Fruit fly (Drosophila melanogaster): Measurements from ENCODE around the gene wts.

Gene wts

dm6 chr3R:30761140-30761539, 45.3 kb downstream of the wts start (continued):
- no peak for TF ChIP-seq pan (optimal IDR thresholded peaks at IDR 0.05)
- TF ChIP-seq pan (GFP tag; optimal IDR thresholded peaks at IDR 0.05 in 1 of 2, IDR thresholded peaks at IDR 0.05 in 1 of 2), result peak in 1 of 2 experiments; percentile 33
- no peak for TF ChIP-seq sna (GFP tag; IDR thresholded peaks at IDR 0.05; ENCODE audit: partially characterized antibody)
- TF ChIP-seq CG7963 (GFP tag; IDR thresholded peaks at IDR 0.05; ENCODE audit: partially characterized antibody), result no peak
- no peak for TF ChIP-seq CG14441 (GFP tag; IDR thresholded peaks at IDR 0.05)
- peak; percentile 10 for TF ChIP-seq CG13296 (GFP tag; optimal IDR thresholded peaks at IDR 0.05)
- TF ChIP-seq CG8290 (GFP tag; optimal IDR thresholded peaks at IDR 0.05), result no peak
- TF ChIP-seq CG8290 (tag; optimal IDR thresholded peaks at IDR 0.05), result no peak
- TF ChIP-seq CG7271 (tag; optimal IDR thresholded peaks at IDR 0.05), result peak; percentile 46
- TF ChIP-seq Doc3 (GFP tag; IDR thresholded peaks at IDR 0.05; ENCODE audit: partially characterized antibody), result no peak
- TF ChIP-seq exex (tag; optimal IDR thresholded peaks at IDR 0.05), result no peak
- TF ChIP-seq CkIIα-i1 (GFP tag; IDR thresholded peaks at IDR 0.05), result no peak
- TF ChIP-seq Dll (GFP tag; IDR thresholded peaks at IDR 0.05; ENCODE audit: partially characterized antibody), result no peak
- no peak for TF ChIP-seq Drgx (GFP tag; IDR thresholded peaks at IDR 0.05)
- TF ChIP-seq dan (GFP tag; IDR thresholded peaks at IDR 0.05), result no peak
- no peak for TF ChIP-seq CG12744 (GFP tag; optimal IDR thresholded peaks at IDR 0.05)
- TF ChIP-seq ssp (GFP tag; IDR thresholded peaks at IDR 0.05), result no peak
- TF ChIP-seq bab2 (GFP tag; optimal IDR thresholded peaks at IDR 0.05), result peak; percentile 21
- TF ChIP-seq dpn (GFP tag; optimal IDR thresholded peaks at IDR 0.05), result peak; percentile 19 to 27
- TF ChIP-seq CG1647 (GFP tag; optimal IDR thresholded peaks at IDR 0.05), result no peak
- no peak; the same call in 1 of the 2 replicates for TF ChIP-seq Gsc (GFP tag; IDR thresholded peaks at IDR 0.05)
- peak; percentile 10 for TF ChIP-seq Meics (GFP tag; optimal IDR thresholded peaks at IDR 0.05)
- TF ChIP-seq Ssrp (tag; optimal IDR thresholded peaks at IDR 0.05), result peak; percentile 45
- TF ChIP-seq CG17361 (GFP tag; IDR thresholded peaks at IDR 0.05), result peak; percentile 62; the same call in 2 of the 3 replicates
- TF ChIP-seq GATAe (GFP tag; conservative IDR thresholded peaks at IDR 0.05), result no peak
- peak; percentile 52 for TF ChIP-seq Sox102F (GFP tag; optimal IDR thresholded peaks at IDR 0.05)
- TF ChIP-seq gro (GFP tag; optimal IDR thresholded peaks at IDR 0.05), result no peak
- TF ChIP-seq ro (GFP tag; IDR thresholded peaks at IDR 0.05), result no peak
- no peak for TF ChIP-seq HLH54F (GFP tag; optimal IDR thresholded peaks at IDR 0.05)
- TF ChIP-seq jigr1 (GFP tag; IDR thresholded peaks at IDR 0.05), result no peak
- TF ChIP-seq CG11093 (GFP tag; IDR thresholded peaks at IDR 0.05), result no peak
- TF ChIP-seq ranshi (GFP tag; IDR thresholded peaks at IDR 0.05), result no peak
- TF ChIP-seq fd96Cb (tag; optimal IDR thresholded peaks at IDR 0.05), result peak; percentile 58
- TF ChIP-seq crc (GFP tag; optimal IDR thresholded peaks at IDR 0.05), result no peak
- peak; percentile 24 for TF ChIP-seq gcm (GFP tag; optimal IDR thresholded peaks at IDR 0.05)
- no peak for TF ChIP-seq gt (GFP tag; IDR thresholded peaks at IDR 0.05)
- no peak for TF ChIP-seq CG32767 (GFP tag; IDR thresholded peaks at IDR 0.05)
- peak; percentile 13; the same call in 1 of the 4 replicates for TF ChIP-seq Gug (GFP tag; IDR thresholded peaks at IDR 0.05)
- TF ChIP-seq eyg (GFP tag; optimal IDR thresholded peaks at IDR 0.05), result no peak
- no peak for TF ChIP-seq pho (GFP tag; optimal IDR thresholded peaks at IDR 0.05)
- peak; percentile 43; the same call in 1 of the 3 replicates for TF ChIP-seq dysf (GFP tag; IDR thresholded peaks at IDR 0.05)
- peak; percentile 53 for TF ChIP-seq CG16815 (GFP tag; optimal IDR thresholded peaks at IDR 0.05)
- peak; percentile 46 for TF ChIP-seq CG12219 (GFP tag; optimal IDR thresholded peaks at IDR 0.05)
- TF ChIP-seq CrebB (tag; optimal IDR thresholded peaks at IDR 0.05), result no peak
- TF ChIP-seq CG13123 (GFP tag; optimal IDR thresholded peaks at IDR 0.05), result no peak
- TF ChIP-seq rib (GFP tag; IDR thresholded peaks at IDR 0.05), result no peak
- TF ChIP-seq sd (tag; optimal IDR thresholded peaks at IDR 0.05), result no peak
- peak; percentile 49; the same call in 1 of the 3 replicates for TF ChIP-seq so (GFP tag; IDR thresholded peaks at IDR 0.05)
- TF ChIP-seq bsh (GFP tag; optimal IDR thresholded peaks at IDR 0.05), result peak in 1 of 2 experiments; percentile 77
- TF ChIP-seq grn (GFP tag; optimal IDR thresholded peaks at IDR 0.05), result no peak
- peak; percentile 15 for TF ChIP-seq twi (tag; optimal IDR thresholded peaks at IDR 0.05)
- peak; percentile 29 for TF ChIP-seq bcd (GFP tag; optimal IDR thresholded peaks at IDR 0.05)

Data from whole organism, embryonic.